Fruit fly (Drosophila melanogaster): ENCODE data around the gene tfc.

The tfc gene

DNA sequence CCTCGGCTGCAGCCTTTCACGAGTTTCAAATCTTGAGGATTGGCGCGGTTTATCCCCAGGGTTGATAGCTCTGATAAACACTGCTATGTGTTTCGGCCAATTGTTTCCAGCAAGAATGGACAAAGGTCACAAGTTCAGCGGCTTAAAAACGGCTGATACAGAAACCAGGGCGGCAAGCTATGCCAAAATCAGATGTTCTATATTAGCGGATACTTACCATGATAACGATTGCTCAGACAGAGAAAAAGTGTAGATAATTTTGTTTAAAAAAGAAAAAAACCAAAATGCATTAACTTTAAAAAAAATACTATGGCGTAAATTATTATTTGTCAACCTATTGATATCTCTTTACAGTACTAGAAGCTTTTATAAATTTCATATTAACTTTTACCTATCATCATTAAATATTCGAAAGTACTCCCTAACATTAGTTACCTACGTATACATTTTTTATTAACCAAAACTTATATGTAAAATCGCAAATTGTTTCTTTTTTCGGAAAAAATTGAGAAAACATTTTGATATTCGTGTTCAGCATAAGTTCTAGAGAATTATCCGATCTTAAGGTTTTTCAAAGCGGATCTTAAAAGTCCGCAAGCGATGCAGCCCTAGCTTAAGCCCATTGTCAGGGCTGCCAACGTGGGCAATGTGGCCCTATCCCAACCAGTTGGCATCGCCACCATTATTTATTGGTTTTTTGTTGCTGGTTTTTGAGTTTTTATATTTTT is 57.0 kb downstream of the tfc start, which contains the start of the genes sturkopf and Herc4 (continued):
- TF ChIP-seq salm (tag; optimal IDR thresholded peaks at IDR 0.05) (peak; percentile 41), CG9215 (GFP tag; IDR thresholded peaks at IDR 0.05) (peak; percentile 61; the same call in 1 of the 2 replicates), crol (GFP tag; IDR thresholded peaks at IDR 0.05) (no peak), psq (GFP tag; optimal IDR thresholded peaks at IDR 0.05) (peak; percentile 39), ash1 (GFP tag; optimal IDR thresholded peaks at IDR 0.05) (no peak), CG32532 (GFP tag; IDR thresholded peaks at IDR 0.05) (peak; percentile 76), dmrt99B (tag; optimal IDR thresholded peaks at IDR 0.05) (no peak), Oaz (GFP tag; IDR thresholded peaks at IDR 0.05) (0 out of 2 replicates have a peak, but pooled peaks have one; percentile 16), Hand (GFP tag; optimal IDR thresholded peaks at IDR 0.05) (peak; percentile 9), Hr78 (GFP tag; optimal IDR thresholded peaks at IDR 0.05) (peak in 1 of 2 experiments; percentile 100), unc-4 (GFP tag; IDR thresholded peaks at IDR 0.05; ENCODE audit: partially characterized antibody) (no peak), Atf3 (GFP tag; optimal IDR thresholded peaks at IDR 0.05) (peak; percentile 50), Ets65A (GFP tag) (peak; percentile 98), CG18476 (GFP tag; optimal IDR thresholded peaks at IDR 0.05) (peak; percentile 43), CG3726 (GFP tag; IDR thresholded peaks at IDR 0.05) (no peak), fd96Cb (tag; optimal IDR thresholded peaks at IDR 0.05) (peak; percentile 8), Hmr (GFP tag; optimal IDR thresholded peaks at IDR 0.05) (peak; percentile 84), CG12391 (tag; optimal IDR thresholded peaks at IDR 0.05) (peak; percentile 79), CG31388 (GFP tag; optimal IDR thresholded peaks at IDR 0.05) (no peak), CG33213 (GFP tag; optimal IDR thresholded peaks at IDR 0.05) (no peak), CG14667 (GFP tag; IDR thresholded peaks at IDR 0.05) (0 out of 2 replicates have a peak, but pooled peaks have one; percentile 24), CG17186 (GFP tag; optimal IDR thresholded peaks at IDR 0.05) (no peak), CG1233 (GFP tag; optimal IDR thresholded peaks at IDR 0.05) (peak; percentile 59), CG14710 (tag; optimal IDR thresholded peaks at IDR 0.05) (peak; percentile 76), chn (GFP tag; optimal IDR thresholded peaks at IDR 0.05) (peak; percentile 59), CG3838 (GFP tag; optimal IDR thresholded peaks at IDR 0.05) (peak; percentile 50), vvl (GFP tag; IDR thresholded peaks at IDR 0.05) (peak; percentile 70; the same call in 1 of the 2 replicates), yki (optimal IDR thresholded peaks at IDR 0.05) (no peak), ems (GFP tag; optimal IDR thresholded peaks at IDR 0.05) (peak; percentile 89), Atf6 (GFP tag; IDR thresholded peaks at IDR 0.05) (0 out of 2 replicates have a peak, but pooled peaks have one; percentile 43), CG1832 (GFP tag; optimal IDR thresholded peaks at IDR 0.05) (no peak), CG7745 (tag; optimal IDR thresholded peaks at IDR 0.05) (no peak), Drgx (GFP tag; IDR thresholded peaks at IDR 0.05) (0 out of 2 replicates have a peak, but pooled peaks have one; percentile 27), CG7963 (GFP tag; IDR thresholded peaks at IDR 0.05; ENCODE audit: partially characterized antibody) (no peak), dm (GFP tag; optimal IDR thresholded peaks at IDR 0.05) (peak; percentile 75), CG4617 (GFP tag; optimal IDR thresholded peaks at IDR 0.05; ENCODE audit: borderline replicate concordance) (peak; percentile 77), disco-r (GFP tag; optimal IDR thresholded peaks at IDR 0.05) (peak; percentile 82), CG1647 (GFP tag; optimal IDR thresholded peaks at IDR 0.05) (peak; percentile 29), cwo (GFP tag; optimal IDR thresholded peaks at IDR 0.05) (peak; percentile 57), zen (tag; optimal IDR thresholded peaks at IDR 0.05) (no peak), B-H2 (GFP tag; optimal IDR thresholded peaks at IDR 0.05) (peak; percentile 74), Hmx (GFP tag; optimal IDR thresholded peaks at IDR 0.05) (no peak), Rfx (GFP tag; IDR thresholded peaks at IDR 0.05) (peak; percentile 83), pfk (GFP tag; optimal IDR thresholded peaks at IDR 0.05) (no peak), CG11247 (GFP tag; IDR thresholded peaks at IDR 0.05) (peak; percentile 25; the same call in 1 of the 2 replicates), grn (GFP tag; optimal IDR thresholded peaks at IDR 0.05) (peak; percentile 38), trem (tag; optimal IDR thresholded peaks at IDR 0.05) (peak; percentile 98), bowl (GFP tag; IDR thresholded peaks at IDR 0.05) (no peak), CG34224 (GFP tag; IDR thresholded peaks at IDR 0.05; ENCODE audit: partially characterized antibody) (no peak)

Measured in whole organism, embryonic.